Worm (Caenorhabditis elegans): ENCODE results near the gene hum-5.

The hum-5 gene

ce11 chrIII:3987759-3988158 is 48.9 kb downstream of the hum-5 start, which contains the start of gene C36E8.6:
Gene C36E8.6 (plus strand): TSS chrIII:3988059.
- no peak for TF ChIP-seq ceh-34 (tag; optimal IDR thresholded peaks at IDR 0.05)
- no peak for TF ChIP-seq hlh-15 (tag; optimal IDR thresholded peaks at IDR 0.05)
- TF ChIP-seq ceh-14 (tag; optimal IDR thresholded peaks at IDR 0.05), result no peak
- no peak for TF ChIP-seq dmd-4 (tag; optimal IDR thresholded peaks at IDR 0.05; ENCODE audit: borderline replicate concordance)
- no peak for TF ChIP-seq T23F11.4 (GFP tag; optimal IDR thresholded peaks at IDR 0.05)
- TF ChIP-seq rnt-1 (tag; optimal IDR thresholded peaks at IDR 0.05), result no peak
- no peak for TF ChIP-seq ahr-1 (tag; optimal IDR thresholded peaks at IDR 0.05)
- TF ChIP-seq ref-2 (tag; optimal IDR thresholded peaks at IDR 0.05), result no peak
- TF ChIP-seq ceh-2 (tag; optimal IDR thresholded peaks at IDR 0.05), result no peak
- TF ChIP-seq pax-1 (tag; optimal IDR thresholded peaks at IDR 0.05), result no peak
- no peak for TF ChIP-seq pha-4 (tag; optimal IDR thresholded peaks at IDR 0.05)
- TF ChIP-seq pat-9 (tag; optimal IDR thresholded peaks at IDR 0.05), result no peak
- no peak for TF ChIP-seq pqm-1 (tag; optimal IDR thresholded peaks at IDR 0.05)
- TF ChIP-seq elt-2 (tag; optimal IDR thresholded peaks at IDR 0.05), result no peak

- TF ChIP-seq T23F11.4 (GFP tag; optimal IDR thresholded peaks at IDR 0.05) (no peak), ceh-2 (tag; optimal IDR thresholded peaks at IDR 0.05) (no peak), ceh-6 (GFP tag; optimal IDR thresholded peaks at IDR 0.05) (no peak), npax-4 (tag; optimal IDR thresholded peaks at IDR 0.05) (no peak), gmeb-2 (tag; optimal IDR thresholded peaks at IDR 0.05) (no peak), pax-1 (tag; optimal IDR thresholded peaks at IDR 0.05) (no peak), fkh-10 (GFP tag; optimal IDR thresholded peaks at IDR 0.05) (no peak), hlh-30 (tag; optimal IDR thresholded peaks at IDR 0.05; ENCODE audit: insufficient read depth) (no peak), unc-42 (tag; optimal IDR thresholded peaks at IDR 0.05) (no peak), lin-11 (tag; optimal IDR thresholded peaks at IDR 0.05) (no peak), pag-3 (tag; optimal IDR thresholded peaks at IDR 0.05; ENCODE audit: borderline replicate concordance) (no peak), pha-4 (tag; optimal IDR thresholded peaks at IDR 0.05) (no peak), lim-6 (tag; optimal IDR thresholded peaks at IDR 0.05) (no peak), sdc-2 (tag; optimal IDR thresholded peaks at IDR 0.05) (no peak), ceh-31 (tag; optimal IDR thresholded peaks at IDR 0.05) (no peak), ceh-30 (tag; optimal IDR thresholded peaks at IDR 0.05) (no peak)
These were observed 50.3 kb downstream of the hum-5 start, which contains the start of gene Y1A5A.1 for ce11 chrIII:3986368-3986767. Gene Y1A5A.1 (minus strand): TSS chrIII:3986661.

ce11 chrIII:3984049-3984484 is 52.6 kb downstream of the hum-5 start:
- TF ChIP-seq sdc-2 (tag; optimal IDR thresholded peaks at IDR 0.05) (peak; percentile 7), nhr-11 (tag; optimal IDR thresholded peaks at IDR 0.05) (no peak), madf-2 (tag; optimal IDR thresholded peaks at IDR 0.05) (no peak), C08G9.2 (tag; optimal IDR thresholded peaks at IDR 0.05) (peak; percentile 4), tbx-2 (tag; optimal IDR thresholded peaks at IDR 0.05) (peak; percentile 5), ceh-18 (tag; optimal IDR thresholded peaks at IDR 0.05) (peak; percentile 41), hlh-6 (tag; optimal IDR thresholded peaks at IDR 0.05) (peak; percentile 58)

- TF ChIP-seq F13H6.1 (tag; optimal IDR thresholded peaks at IDR 0.05) (peak; percentile 14), nfya-1 (tag; optimal IDR thresholded peaks at IDR 0.05) (peak; percentile 21), ceh-24 (tag; optimal IDR thresholded peaks at IDR 0.05) (no peak), tbx-2 (tag; optimal IDR thresholded peaks at IDR 0.05) (peak; percentile 24), ceh-18 (tag; optimal IDR thresholded peaks at IDR 0.05) (peak; percentile 44)
These were observed 56.5 kb downstream of the hum-5 start for ce11 chrIII:3979980-3980631.

Measured in whole organism, late embryonic.